Worm (Caenorhabditis elegans) whole organism, mixed stage, embryonic: ENCODE measurements around the gene C45B11.8.

Experiments used
- blmp-1 ChIP-seq: fragments of 150-350 bp; optimal IDR thresholded peaks from 2 replicates; lab custom pipeline; 2014; ENCODE audit warnings: missing biosample characterization, missing genetic modification characterization
- ceh-39 ChIP-seq: fragments of 150-350 bp; optimal IDR thresholded peaks from 2 replicates; lab custom pipeline; 2014; ENCODE audit warnings: missing biosample characterization, missing genetic modification characterization
- ceh-83 ChIP-seq: fragments of 200-800 bp; sonication (Bioruptor generic); optimal IDR thresholded peaks from 2 replicates; lab custom pipeline; 2018; ENCODE audit warnings: mild to moderate bottlenecking, missing genetic modification characterization, missing compliant biosample characterization
- ces-1 ChIP-seq: fragments of 150-350 bp; optimal IDR thresholded peaks from 2 replicates; lab custom pipeline; 2014; ENCODE audit warnings: missing biosample characterization, missing genetic modification reagents, missing genetic modification characterization
- cnd-1 ChIP-seq: fragments of 200-800 bp; sonication (Bioruptor generic); optimal IDR thresholded peaks from 2 replicates; lab custom pipeline; 2018; ENCODE audit warnings: mild to moderate bottlenecking, missing genetic modification characterization, missing compliant biosample characterization
- elt-3 ChIP-seq: fragments of 150-350 bp; optimal IDR thresholded peaks from 2 replicates; lab custom pipeline; 2014; ENCODE audit warnings: missing biosample characterization, missing genetic modification characterization
- ham-2 ChIP-seq: fragments of 200-800 bp; sonication (Bioruptor generic); optimal IDR thresholded peaks from 2 replicates; lab custom pipeline; 2018; ENCODE audit warnings: mild to moderate bottlenecking, missing genetic modification characterization, missing compliant biosample characterization
- hlh-1 ChIP-seq: fragments of 150-350 bp; optimal IDR thresholded peaks from 2 replicates; lab custom pipeline; 2014; ENCODE audit warnings: missing biosample characterization, missing genetic modification reagents, missing genetic modification characterization
- lin-13 ChIP-seq: fragments of 150-350 bp; optimal IDR thresholded peaks from 2 replicates; lab custom pipeline; 2014; ENCODE audit warnings: missing biosample characterization, missing genetic modification characterization
- lin-32 ChIP-seq: fragments of 200-800 bp; sonication (Bioruptor generic); optimal IDR thresholded peaks from 2 replicates; lab custom pipeline; 2018; ENCODE audit warnings: mild to moderate bottlenecking, missing genetic modification characterization, missing compliant biosample characterization
- lsy-2 ChIP-seq: fragments of 150-350 bp; optimal IDR thresholded peaks from 2 replicates; lab custom pipeline; 2014; ENCODE audit warnings: missing biosample characterization, missing genetic modification characterization
- mab-5 ChIP-seq: fragments of 150-350 bp; optimal IDR thresholded peaks from 2 replicates; lab custom pipeline; 2014; ENCODE audit warnings: missing biosample characterization, missing genetic modification characterization
- mep-1 ChIP-seq: fragments of 150-350 bp; optimal IDR thresholded peaks from 2 replicates; lab custom pipeline; 2017; ENCODE audit warnings: missing biosample characterization, missing genetic modification reagents, missing genetic modification characterization, inconsistent platforms
- mls-2 ChIP-seq: sonication (generic microtip); optimal IDR thresholded peaks from 2 replicates; lab custom pipeline; 2016; ENCODE audit warnings: mild to moderate bottlenecking, missing genetic modification characterization, moderate library complexity, missing compliant biosample characterization
- nhr-12 ChIP-seq: fragments of 150-350 bp; optimal IDR thresholded peaks from 2 replicates; lab custom pipeline; 2014; ENCODE audit warnings: missing biosample characterization, missing genetic modification characterization
- nhr-237 ChIP-seq: fragments of 150-350 bp; optimal IDR thresholded peaks from 2 replicates; lab custom pipeline; 2014; ENCODE audit warnings: missing biosample characterization, missing genetic modification characterization
- nhr-28 ChIP-seq: fragments of 150-350 bp; optimal IDR thresholded peaks from 2 replicates; lab custom pipeline; 2014; ENCODE audit warnings: missing biosample characterization, missing genetic modification characterization
- nhr-76 ChIP-seq: sonication (generic microtip); optimal IDR thresholded peaks from 2 replicates; lab custom pipeline; 2017; ENCODE audit warnings: missing biosample characterization, missing genetic modification characterization
- pha-4 ChIP-seq: fragments of 150-350 bp; optimal IDR thresholded peaks from 2 replicates; lab custom pipeline; 2018; ENCODE audit warnings: missing biosample characterization, missing genetic modification reagents, missing genetic modification characterization
- sem-2 ChIP-seq: fragments of 200-800 bp; sonication (Bioruptor generic); optimal IDR thresholded peaks from 2 replicates; lab custom pipeline; 2018; ENCODE audit warnings: mild to moderate bottlenecking, missing genetic modification characterization, missing compliant biosample characterization
- snpc-4 ChIP-seq: fragments of 150-350 bp; optimal IDR thresholded peaks from 2 replicates; lab custom pipeline; 2014; ENCODE audit warnings: missing biosample characterization, missing genetic modification characterization
- sptf-1 ChIP-seq: sonication (generic microtip); optimal IDR thresholded peaks from 2 replicates; lab custom pipeline; 2017; ENCODE audit warnings: mild to moderate bottlenecking, missing genetic modification characterization, moderate library complexity, missing compliant biosample characterization
- tbx-8 ChIP-seq: fragments of 200-800 bp; sonication (Bioruptor generic); optimal IDR thresholded peaks from 2 replicates; lab custom pipeline; 2018; ENCODE audit warnings: mild to moderate bottlenecking, missing genetic modification characterization, moderate library complexity, missing compliant biosample characterization
- unc-120 ChIP-seq: sonication (generic microtip); optimal IDR thresholded peaks from 2 replicates; lab custom pipeline; 2017; ENCODE audit warnings: missing genetic modification characterization, missing compliant biosample characterization; ENCODE audit not compliant: poor library complexity, severe bottlenecking
- unc-39 ChIP-seq: fragments of 150-350 bp; optimal IDR thresholded peaks from 2 replicates; lab custom pipeline; 2014; ENCODE audit warnings: missing biosample characterization, missing genetic modification characterization
- unc-62 ChIP-seq: fragments of 150-350 bp; optimal IDR thresholded peaks from 2 replicates; lab custom pipeline; 2014; ENCODE audit warnings: missing biosample characterization, missing genetic modification reagents, missing genetic modification characterization
- zip-8 ChIP-seq: fragments of 150-350 bp; optimal IDR thresholded peaks from 2 replicates; lab custom pipeline; 2014; ENCODE audit warnings: missing biosample characterization, missing genetic modification characterization
- ztf-11 ChIP-seq: fragments of 150-350 bp; optimal IDR thresholded peaks from 2 replicates; lab custom pipeline; 2014; ENCODE audit warnings: missing biosample characterization, missing genetic modification characterization

C45B11.8 gene

ce11 chrV:11087119-11087518 lies 46.5 kb downstream of the C45B11.8 start:
- TF ChIP-seq elt-3 (no peak), mls-2 (tag; lab: Kevin White, UChicago) (no peak), unc-120 (tag; lab: Kevin White, UChicago) (no peak), nhr-12 (tag; lab: Kevin White, UChicago) (no peak), sptf-1 (tag; lab: Kevin White, UChicago) (no peak), mep-1 (no peak), ztf-11 (tag; lab: Kevin White, UChicago) (no peak), unc-39 (tag; lab: Kevin White, UChicago) (no peak), tbx-8 (no peak), blmp-1 (no peak), lsy-2 (tag; lab: Kevin White, UChicago) (no peak), pha-4 (tag; lab: Kevin White, UChicago) (no peak), zip-8 (tag; lab: Kevin White, UChicago) (no peak), nhr-28 (tag; lab: Kevin White, UChicago) (no peak), nhr-237 (no peak), ham-2 (no peak), lin-32 (GFP tag; lab: Kevin White, UChicago) (no peak), lin-13 (tag; lab: Kevin White, UChicago) (no peak), ces-1 (GFP tag; lab: Kevin White, UChicago) (no peak), cnd-1 (tag; lab: Kevin White, UChicago) (no peak)

- TF ChIP-seq lin-13 (tag; lab: Kevin White, UChicago) (no peak), unc-39 (tag; lab: Kevin White, UChicago) (no peak), ceh-39 (tag; lab: Kevin White, UChicago) (no peak), snpc-4 (no peak), ceh-83 (GFP tag; lab: Kevin White, UChicago) (no peak), ham-2 (no peak), ces-1 (GFP tag; lab: Kevin White, UChicago) (no peak), elt-3 (no peak), sem-2 (GFP tag; lab: Kevin White, UChicago) (no peak), lin-32 (GFP tag; lab: Kevin White, UChicago) (no peak), mab-5 (tag; lab: Kevin White, UChicago) (no peak), unc-62 (no peak), zip-8 (tag; lab: Kevin White, UChicago) (no peak), nhr-237 (no peak), nhr-76 (tag; lab: Kevin White, UChicago) (no peak), mep-1 (no peak), hlh-1 (tag; lab: Kevin White, UChicago) (no peak), tbx-8 (no peak)
Observed at ce11 chrV:11087519-11087998, 47.0 kb downstream of the C45B11.8 start, which contains the start of gene Y42A5A.1. TSS of gene Y42A5A.1 (plus strand) at chrV:11087948.
